Worm (Caenorhabditis elegans) whole organism, L3 larva: ENCODE measurements around the gene rml-1.
A peak's percentile ranks its signal among the peaks of the same experiment; 100 is the strongest.

ENCODE experiments used
- R02D3.7 ChIP-seq: fragments of 150-350 bp; optimal IDR thresholded peaks from 2 replicates; lab custom pipeline; 2014; ENCODE audit warnings: missing biosample characterization, missing genetic modification characterization
- ZK546.5 ChIP-seq: sonication (generic microtip); optimal IDR thresholded peaks from 2 replicates; lab custom pipeline; 2017; ENCODE audit warnings: missing biosample characterization, missing genetic modification characterization
- aly-2 ChIP-seq: fragments of 150-350 bp; optimal IDR thresholded peaks from 2 replicates; lab custom pipeline; 2014; ENCODE audit warnings: missing biosample characterization, missing genetic modification characterization
- ama-1 ChIP-seq: fragments of 150-350 bp; optimal IDR thresholded peaks from 2 replicates; lab custom pipeline; 2018
- ceh-28 ChIP-seq: fragments of 150-350 bp; optimal IDR thresholded peaks from 2 replicates; lab custom pipeline; 2014; ENCODE audit warnings: missing biosample characterization, missing genetic modification reagents, missing genetic modification characterization
- daf-12 ChIP-seq: fragments of 150-350 bp; optimal IDR thresholded peaks from 2 replicates; lab custom pipeline; 2014; ENCODE audit warnings: missing biosample characterization, missing genetic modification reagents, missing genetic modification characterization
- egl-27 ChIP-seq: sonication (generic microtip); optimal IDR thresholded peaks from 4 replicates; lab custom pipeline; 2017; ENCODE audit warnings: missing biosample characterization, missing genetic modification reagents, missing genetic modification characterization
- egl-5 ChIP-seq: fragments of 150-350 bp; optimal IDR thresholded peaks from 2 replicates; lab custom pipeline; 2017; ENCODE audit warnings: missing biosample characterization, missing genetic modification reagents, missing genetic modification characterization, inconsistent platforms
- elt-2 ChIP-seq: sonication (generic microtip); optimal IDR thresholded peaks from 2 replicates; lab custom pipeline; 2016; ENCODE audit warnings: missing genetic modification reagents, mild to moderate bottlenecking, missing genetic modification characterization, missing compliant biosample characterization
- elt-3 ChIP-seq, 3 experiments: fragments of 150-350 bp in 1 of 3; sonication (generic microtip) in 2 of 3; optimal IDR thresholded peaks; 2 replicates in 2 of 3; 4 replicates in 1 of 3; lab custom pipeline; 2014 to 2017; ENCODE audit warnings: missing biosample characterization in 3 of 3, missing genetic modification characterization in 3 of 3
- fkh-2 ChIP-seq: fragments of 150-350 bp; optimal IDR thresholded peaks from 2 replicates; lab custom pipeline; 2014; ENCODE audit warnings: missing biosample characterization, missing genetic modification reagents, missing genetic modification characterization
- fos-1 ChIP-seq: fragments of 150-350 bp; optimal IDR thresholded peaks from 2 replicates; lab custom pipeline; 2014; ENCODE audit warnings: missing biosample characterization, missing genetic modification characterization
- hmg-11 ChIP-seq: sonication (generic microtip); optimal IDR thresholded peaks from 2 replicates; lab custom pipeline; 2016; ENCODE audit warnings: missing genetic modification characterization, missing compliant biosample characterization
- lin-15B ChIP-seq: fragments of 150-350 bp; optimal IDR thresholded peaks from 2 replicates; lab custom pipeline; 2014; ENCODE audit warnings: missing biosample characterization, missing genetic modification characterization
- lin-39 ChIP-seq: fragments of 150-350 bp; optimal IDR thresholded peaks from 2 replicates; lab custom pipeline; 2018; ENCODE audit warnings: missing biosample characterization, missing genetic modification reagents, missing genetic modification characterization
- lsy-12 ChIP-seq: sonication (generic microtip); optimal IDR thresholded peaks from 2 replicates; lab custom pipeline; 2016; ENCODE audit warnings: mild to moderate bottlenecking, missing genetic modification characterization, missing compliant biosample characterization
- mdl-1 ChIP-seq: fragments of 150-350 bp; optimal IDR thresholded peaks from 2 replicates; lab custom pipeline; 2014; ENCODE audit warnings: missing biosample characterization, missing genetic modification characterization
- nfya-1 ChIP-seq: sonication (generic microtip); optimal IDR thresholded peaks from 2 replicates; lab custom pipeline; 2017; ENCODE audit warnings: missing genetic modification characterization, mild to moderate bottlenecking, missing compliant biosample characterization, antibody characterized with exemption, moderate library complexity; ENCODE audit not compliant: insufficient read depth
- nhr-11 ChIP-seq: fragments of 150-350 bp; optimal IDR thresholded peaks from 2 replicates; lab custom pipeline; 2014; ENCODE audit warnings: missing biosample characterization, missing genetic modification characterization
- nhr-23 ChIP-seq: fragments of 150-350 bp; optimal IDR thresholded peaks from 2 replicates; lab custom pipeline; 2014; ENCODE audit warnings: missing biosample characterization, missing genetic modification reagents, missing genetic modification characterization
- nhr-237 ChIP-seq: fragments of 150-350 bp; optimal IDR thresholded peaks from 2 replicates; lab custom pipeline; 2014; ENCODE audit warnings: missing biosample characterization, missing genetic modification characterization
- nhr-25 ChIP-seq: sonication (generic microtip); optimal IDR thresholded peaks from 2 replicates; lab custom pipeline; 2017; ENCODE audit warnings: missing biosample characterization, missing genetic modification characterization
- nhr-28 ChIP-seq: fragments of 150-350 bp; optimal IDR thresholded peaks from 2 replicates; lab custom pipeline; 2014; ENCODE audit warnings: missing biosample characterization, missing genetic modification characterization
- nhr-43 ChIP-seq: sonication (generic microtip); optimal IDR thresholded peaks from 2 replicates; lab custom pipeline; 2016; ENCODE audit warnings: mild to moderate bottlenecking, missing genetic modification characterization, missing compliant biosample characterization; ENCODE audit not compliant: poor library complexity, severe bottlenecking
- nhr-76 ChIP-seq: fragments of 150-350 bp; sonication (generic microtip); optimal IDR thresholded peaks from 5 replicates; lab custom pipeline; 2014; ENCODE audit warnings: missing biosample characterization, missing genetic modification characterization
- nhr-77 ChIP-seq: fragments of 150-350 bp; optimal IDR thresholded peaks from 2 replicates; lab custom pipeline; 2014; ENCODE audit warnings: missing biosample characterization, missing genetic modification characterization
- pha-4 ChIP-seq: fragments of 150-350 bp; optimal IDR thresholded peaks from 2 replicates; lab custom pipeline; 2014; ENCODE audit warnings: missing biosample characterization, missing genetic modification reagents, missing genetic modification characterization
- pqm-1 ChIP-seq: fragments of 150-350 bp; optimal IDR thresholded peaks from 2 replicates; lab custom pipeline; 2017; ENCODE audit warnings: missing biosample characterization, missing genetic modification characterization, inconsistent platforms
- snpc-4 ChIP-seq: fragments of 150-350 bp; optimal IDR thresholded peaks from 2 replicates; lab custom pipeline; 2014; ENCODE audit warnings: missing biosample characterization, missing genetic modification characterization
- tbx-2 ChIP-seq: sonication (generic microtip); optimal IDR thresholded peaks from 2 replicates; lab custom pipeline; 2016; ENCODE audit warnings: mild to moderate bottlenecking, missing genetic modification characterization, missing compliant biosample characterization
- zag-1 ChIP-seq: fragments of 150-350 bp; optimal IDR thresholded peaks from 2 replicates; lab custom pipeline; 2014; ENCODE audit warnings: missing biosample characterization, missing genetic modification characterization
- ztf-11 ChIP-seq: fragments of 150-350 bp; optimal IDR thresholded peaks from 2 replicates; lab custom pipeline; 2014; ENCODE audit warnings: missing biosample characterization, missing genetic modification characterization
- ztf-4 ChIP-seq: fragments of 150-350 bp; optimal IDR thresholded peaks from 2 replicates; lab custom pipeline; 2014; ENCODE audit warnings: missing biosample characterization, missing genetic modification characterization

Gene rml-1

DNA sequence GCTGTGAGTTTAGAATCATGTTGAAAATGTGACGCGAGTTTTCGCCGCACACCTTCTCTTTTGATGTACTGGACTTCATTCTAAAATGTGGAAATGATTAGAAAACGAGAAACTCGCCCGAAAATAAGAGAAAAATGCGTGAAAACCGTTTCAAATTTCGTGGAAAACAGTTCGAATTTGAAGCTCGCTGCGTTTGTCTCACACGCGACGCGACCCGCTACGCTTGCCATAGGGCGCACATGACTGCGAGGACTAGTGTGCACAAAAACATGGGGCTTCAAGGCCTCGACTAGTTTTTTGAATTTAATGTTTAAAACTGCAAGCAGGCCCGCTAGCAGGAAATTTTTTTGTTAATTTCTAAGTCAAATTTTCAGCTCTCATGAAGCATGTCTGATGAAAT lies 3.3 kb upstream of the rml-1 start, which contains the start of the genes cyk-4 and pdr-1:
Gene cyk-4, minus strand, starts transcription at position 80 of the 400 bp plus-strand sequence.
Gene pdr-1, plus strand, starts transcription at position 369 of the 400 bp plus-strand sequence.
- no peak for TF ChIP-seq fkh-2 (tag; lab: Kevin White, UChicago)
- no peak for TF ChIP-seq ztf-4 (tag; lab: Kevin White, UChicago)
- no peak for TF ChIP-seq nhr-11 (tag; lab: Kevin White, UChicago)
- TF ChIP-seq nhr-43 (tag; lab: Kevin White, UChicago): peak; percentile 25
- no peak for TF ChIP-seq hmg-11
- TF ChIP-seq ztf-11 (tag; lab: Kevin White, UChicago): no peak
- peak; percentile 57 for TF ChIP-seq nhr-25 (tag; lab: Kevin White, UChicago)
- TF ChIP-seq nhr-76: no peak
- peak; percentile 80 for TF ChIP-seq nfya-1
- TF ChIP-seq lin-39 (tag; lab: Kevin White, UChicago): peak; percentile 62
- TF ChIP-seq fos-1: no peak
- no peak for TF ChIP-seq egl-27 (tag; lab: Kevin White, UChicago)
- peak; percentile 89 for TF ChIP-seq lin-15B (tag; lab: Kevin White, UChicago)
- no peak for TF ChIP-seq R02D3.7 (tag; lab: Kevin White, UChicago)
- peak; percentile 32 for TF ChIP-seq pqm-1 (tag; lab: Kevin White, UChicago)
- TF ChIP-seq tbx-2: no peak
- no peak for TF ChIP-seq daf-12 (tag; lab: Kevin White, UChicago)
- no peak for TF ChIP-seq pha-4
- no peak for TF ChIP-seq zag-1 (tag; lab: Kevin White, UChicago)
- no peak for TF ChIP-seq ZK546.5
- no peak for TF ChIP-seq lsy-12
- no peak for TF ChIP-seq nhr-28 (tag; lab: Kevin White, UChicago)
- TF ChIP-seq egl-5 (tag; lab: Kevin White, UChicago): no peak
- peak; percentile 71 for TF ChIP-seq nhr-23
- TF ChIP-seq ama-1 (lab: Kevin White, UChicago): peak; percentile 26

DNA sequence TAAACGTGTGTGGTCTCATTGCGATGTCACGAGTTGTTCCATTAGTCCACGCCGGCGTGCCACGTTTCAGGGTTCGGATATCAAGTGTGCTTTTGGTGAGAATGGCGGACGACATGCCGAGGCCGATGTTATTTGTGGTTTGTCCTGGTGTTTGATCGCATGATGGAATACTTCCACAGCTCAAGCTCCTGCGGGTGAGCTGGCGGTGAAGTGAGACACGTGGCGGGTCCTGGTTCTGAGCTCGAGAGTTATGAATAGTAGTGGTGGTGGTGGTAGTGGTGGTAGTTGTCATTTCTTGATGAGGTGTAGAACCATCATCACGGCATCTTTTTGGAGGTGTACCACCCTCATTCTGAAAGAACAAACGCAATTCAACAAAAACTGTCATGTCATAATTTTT lies 2.1 kb upstream of the rml-1 start:
- TF ChIP-seq zag-1 (tag; lab: Kevin White, UChicago) (no peak), ceh-28 (tag; lab: Kevin White, UChicago) (no peak), nhr-76 (no peak), ZK546.5 (no peak), aly-2 (tag; lab: Kevin White, UChicago) (no peak), mdl-1 (tag; lab: Kevin White, UChicago) (no peak), nhr-43 (tag; lab: Kevin White, UChicago) (no peak), nhr-237 (tag; lab: Kevin White, UChicago) (no peak), elt-3 (tag; optimal IDR thresholded peaks at IDR 0.05; lab: Kevin White, UChicago) (no peak), snpc-4 (tag; lab: Kevin White, UChicago) (no peak), ztf-4 (tag; lab: Kevin White, UChicago) (no peak), nhr-28 (tag; lab: Kevin White, UChicago) (no peak)

DNA sequence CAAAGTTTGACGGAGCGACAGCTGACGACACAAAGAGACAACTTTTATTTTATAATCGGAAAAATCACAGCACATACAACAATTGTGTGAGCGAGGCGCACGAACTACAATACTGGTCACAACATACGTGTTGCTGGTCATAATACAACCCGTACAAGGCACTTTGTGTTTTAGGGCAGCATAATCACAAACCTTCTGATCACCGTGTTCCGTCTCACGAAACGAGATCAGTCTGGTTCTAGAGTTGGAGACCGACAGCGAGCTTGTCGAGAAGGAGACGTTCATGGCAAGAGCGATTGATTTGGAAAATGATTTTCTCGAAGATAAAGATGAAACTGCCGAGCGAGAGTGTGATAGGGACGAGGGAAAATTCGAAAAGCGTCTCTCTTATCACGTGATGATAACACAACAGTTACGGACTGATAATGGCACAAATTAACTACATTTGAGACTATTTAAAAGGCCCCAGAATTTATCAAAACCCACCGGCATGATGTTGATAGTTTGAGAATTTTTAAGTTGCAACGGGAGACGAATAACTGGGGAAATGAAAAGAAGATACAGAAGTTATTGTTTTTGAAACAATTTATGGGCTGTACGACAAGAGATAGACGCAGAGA lies 1.1 kb downstream of the rml-1 start:
- peak; percentile 31 for TF ChIP-seq lsy-12
- TF ChIP-seq zag-1 (tag; lab: Kevin White, UChicago): no peak
- peak; percentile 76 for TF ChIP-seq nhr-43 (tag; lab: Kevin White, UChicago)
- TF ChIP-seq pqm-1 (tag; lab: Kevin White, UChicago): peak; percentile 46
- TF ChIP-seq elt-2: peak; percentile 94
- TF ChIP-seq nfya-1: peak; percentile 8

DNA sequence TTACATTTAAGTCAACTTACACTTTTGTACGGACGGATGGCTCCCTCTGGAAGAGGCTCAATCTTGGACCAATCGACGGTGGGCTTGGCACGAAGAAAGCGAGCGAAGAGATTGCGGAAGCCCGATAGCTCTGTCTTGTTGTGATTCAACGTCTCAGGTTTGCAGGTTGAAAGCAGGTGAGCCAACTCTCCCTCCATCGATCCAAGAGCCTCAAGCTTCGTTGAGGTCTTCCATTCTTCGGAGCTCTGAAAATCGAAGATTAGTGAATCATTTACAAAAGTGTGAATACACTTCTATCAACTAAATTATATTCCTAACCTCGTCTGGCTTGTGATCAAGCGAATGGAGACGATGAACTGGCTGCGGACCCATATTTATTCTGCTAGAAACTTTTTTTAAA lies 2.1 kb downstream of the rml-1 start:
- TF ChIP-seq snpc-4 (tag; lab: Kevin White, UChicago) (no peak), mdl-1 (tag; lab: Kevin White, UChicago) (no peak), ama-1 (lab: Kevin White, UChicago) (no peak), R02D3.7 (tag; lab: Kevin White, UChicago) (no peak), nhr-43 (tag; lab: Kevin White, UChicago) (no peak), nhr-77 (tag; lab: Kevin White, UChicago) (no peak)
